Fruit fly (Drosophila melanogaster): ENCODE measurements around the gene CG43184.

DNA sequence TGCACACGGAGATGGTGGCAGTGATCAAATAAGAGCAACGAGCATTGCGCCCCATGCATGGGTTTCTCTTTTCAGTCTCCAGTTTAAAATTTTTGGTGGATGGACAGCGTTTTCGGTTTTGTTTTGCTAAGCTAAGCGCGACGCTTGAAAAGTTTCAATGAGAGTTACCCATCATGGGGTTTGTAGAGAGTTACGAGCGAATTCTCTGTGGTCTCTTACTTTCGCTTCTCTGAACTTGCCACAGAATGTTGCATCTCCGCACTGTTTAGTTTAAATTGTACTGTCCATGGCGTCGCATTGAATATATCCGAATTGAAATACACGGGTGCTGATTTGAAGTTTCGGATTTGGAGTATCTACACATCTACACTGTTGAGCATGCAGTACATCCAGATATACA is 5.8 kb downstream of the CG43184 start, which contains the start of gene Tsp68C:
- TF ChIP-seq bab1 (GFP tag; optimal IDR thresholded peaks at IDR 0.05): no peak
- TF ChIP-seq CG12768 (GFP tag; optimal IDR thresholded peaks at IDR 0.05): no peak
- no peak for TF ChIP-seq kay (GFP tag; ENCODE audit: borderline replicate concordance)
- no peak for TF ChIP-seq CG5204 (GFP tag; optimal IDR thresholded peaks at IDR 0.05)
- no peak for TF ChIP-seq Crg-1 (GFP tag; optimal IDR thresholded peaks at IDR 0.05)
- no peak for TF ChIP-seq toe (GFP tag; optimal IDR thresholded peaks at IDR 0.05)
- TF ChIP-seq CG11617 (GFP tag; optimal IDR thresholded peaks at IDR 0.05): no peak
- TF ChIP-seq cnc (optimal IDR thresholded peaks at IDR 0.05): no peak
